Worm (Caenorhabditis elegans): ENCODE data around the gene T10B5.4.

Gene T10B5.4

ce11 chrV:1871768-1872296 lies at the start of gene T10B5.4, which contains the start of gene cct-7:
TSS of gene T10B5.4 (minus strand) at chrV:1871807.
TSS of gene cct-7 (plus strand) at chrV:1872246.
- peak; percentile 61 for TF ChIP-seq pros-1 (tag; optimal IDR thresholded peaks at IDR 0.05)
- no peak for TF ChIP-seq K02D7.2 (tag; optimal IDR thresholded peaks at IDR 0.05)
- TF ChIP-seq mec-3 (tag; optimal IDR thresholded peaks at IDR 0.05; ENCODE audit: borderline replicate concordance), result no peak
- TF ChIP-seq ceh-31 (tag; optimal IDR thresholded peaks at IDR 0.05), result peak; percentile 98
- peak; percentile 81 for TF ChIP-seq hlh-30 (tag; optimal IDR thresholded peaks at IDR 0.05; ENCODE audit: insufficient read depth)
- peak; percentile 24 for TF ChIP-seq ceh-6 (GFP tag; optimal IDR thresholded peaks at IDR 0.05)
- TF ChIP-seq rnt-1 (tag; optimal IDR thresholded peaks at IDR 0.05), result peak; percentile 80
- TF ChIP-seq ceh-24 (tag; optimal IDR thresholded peaks at IDR 0.05), result no peak
- peak; percentile 71 for TF ChIP-seq madf-2 (tag; optimal IDR thresholded peaks at IDR 0.05)
- TF ChIP-seq tbx-2 (tag; optimal IDR thresholded peaks at IDR 0.05), result peak; percentile 96
- TF ChIP-seq che-1 (tag; optimal IDR thresholded peaks at IDR 0.05), result no peak
- TF ChIP-seq tbx-7 (tag; optimal IDR thresholded peaks at IDR 0.05), result peak; percentile 64
- TF ChIP-seq gmeb-2 (tag; optimal IDR thresholded peaks at IDR 0.05), result no peak
- TF ChIP-seq ceh-18 (tag; optimal IDR thresholded peaks at IDR 0.05), result peak; percentile 87
- TF ChIP-seq ceh-14 (tag; optimal IDR thresholded peaks at IDR 0.05), result peak; percentile 93
- no peak for TF ChIP-seq hlh-13 (GFP tag; optimal IDR thresholded peaks at IDR 0.05)
- TF ChIP-seq syd-9 (tag; optimal IDR thresholded peaks at IDR 0.05), result peak; percentile 67
- no peak for TF ChIP-seq ceh-45 (GFP tag; IDR thresholded peaks at IDR 0.05)
- TF ChIP-seq dmd-4 (tag; optimal IDR thresholded peaks at IDR 0.05; ENCODE audit: borderline replicate concordance), result no peak
- no peak for TF ChIP-seq nhr-232 (tag; optimal IDR thresholded peaks at IDR 0.05)
- TF ChIP-seq pag-3 (tag; optimal IDR thresholded peaks at IDR 0.05; ENCODE audit: borderline replicate concordance), result peak; percentile 16
- peak; percentile 61 for TF ChIP-seq unc-86 (tag; optimal IDR thresholded peaks at IDR 0.05)
- no peak for TF ChIP-seq ttx-3 (tag; optimal IDR thresholded peaks at IDR 0.05)
- TF ChIP-seq pat-9 (tag; optimal IDR thresholded peaks at IDR 0.05), result peak; percentile 26
- TF ChIP-seq fkh-6 (tag; optimal IDR thresholded peaks at IDR 0.05), result no peak
- TF ChIP-seq ama-1 (optimal IDR thresholded peaks at IDR 0.05), result no peak
- no peak for TF ChIP-seq lin-11 (tag; optimal IDR thresholded peaks at IDR 0.05)
- TF ChIP-seq pha-4 (tag; optimal IDR thresholded peaks at IDR 0.05), result no peak
- TF ChIP-seq unc-42 (tag; optimal IDR thresholded peaks at IDR 0.05), result peak; percentile 88
- no peak for TF ChIP-seq K09A11.1 (tag; optimal IDR thresholded peaks at IDR 0.05; ENCODE audit: insufficient read depth)
- TF ChIP-seq hlh-15 (tag; optimal IDR thresholded peaks at IDR 0.05), result no peak
- TF ChIP-seq ceh-19 (GFP tag; optimal IDR thresholded peaks at IDR 0.05), result peak; percentile 64
- TF ChIP-seq ets-4 (tag; optimal IDR thresholded peaks at IDR 0.05), result peak; percentile 92
- TF ChIP-seq ceh-22 (tag; optimal IDR thresholded peaks at IDR 0.05), result peak; percentile 17
- peak; percentile 80 for TF ChIP-seq lim-6 (tag; optimal IDR thresholded peaks at IDR 0.05)
- peak; percentile 53 for TF ChIP-seq unc-55 (GFP tag; optimal IDR thresholded peaks at IDR 0.05)
- peak; percentile 70 for TF ChIP-seq ref-2 (tag; optimal IDR thresholded peaks at IDR 0.05)
- no peak for TF ChIP-seq pha-2 (tag; optimal IDR thresholded peaks at IDR 0.05)
- TF ChIP-seq sdc-2 (tag; optimal IDR thresholded peaks at IDR 0.05), result no peak
- TF ChIP-seq hlh-6 (tag; optimal IDR thresholded peaks at IDR 0.05), result no peak
- TF ChIP-seq ahr-1 (tag; optimal IDR thresholded peaks at IDR 0.05), result peak; percentile 33
- peak; percentile 57 for TF ChIP-seq hlh-8 (tag; optimal IDR thresholded peaks at IDR 0.05)
- TF ChIP-seq C38D4.7 (GFP tag; optimal IDR thresholded peaks at IDR 0.05), result no peak
- TF ChIP-seq sox-4 (tag; optimal IDR thresholded peaks at IDR 0.05), result no peak
- peak; percentile 10 for TF ChIP-seq ceh-30 (tag; optimal IDR thresholded peaks at IDR 0.05)
- TF ChIP-seq ceh-34 (tag; optimal IDR thresholded peaks at IDR 0.05), result peak; percentile 85
- no peak for TF ChIP-seq elt-2 (tag; optimal IDR thresholded peaks at IDR 0.05)
- TF ChIP-seq ceh-9 (tag; optimal IDR thresholded peaks at IDR 0.05), result no peak
- peak; percentile 10 for TF ChIP-seq fax-1 (tag; optimal IDR thresholded peaks at IDR 0.05)
- TF ChIP-seq unc-3 (GFP tag; conservative IDR thresholded peaks at IDR 0.05), result no peak
- TF ChIP-seq unc-3 (tag; optimal IDR thresholded peaks at IDR 0.05), result peak; percentile 54
- TF ChIP-seq Y22D7AL.16 (tag; optimal IDR thresholded peaks at IDR 0.05), result no peak
- peak; percentile 66 for TF ChIP-seq eyg-1 (tag; optimal IDR thresholded peaks at IDR 0.05)
- no peak for TF ChIP-seq nhr-11 (tag; optimal IDR thresholded peaks at IDR 0.05)

All from whole organism, late embryonic.